Worm (Caenorhabditis elegans) whole organism, early embryonic: ENCODE data around the gene M117.1.

Experiments
- B0310.2 ChIP-seq: sonication (generic microtip); optimal IDR thresholded peaks from 2 replicates; lab custom pipeline; 2016; ENCODE audit warnings: mild to moderate bottlenecking, missing genetic modification characterization, missing compliant biosample characterization
- F13C5.2 ChIP-seq: sonication (generic microtip); optimal IDR thresholded peaks from 2 replicates; lab custom pipeline; 2017; ENCODE audit warnings: mild to moderate bottlenecking, missing genetic modification characterization, inconsistent platforms, missing compliant biosample characterization
- aly-1 ChIP-seq: sonication (generic microtip); optimal IDR thresholded peaks from 2 replicates; lab custom pipeline; 2016; ENCODE audit warnings: missing genetic modification characterization, missing compliant biosample characterization
- ama-1 ChIP-seq: fragments of 150-350 bp; optimal IDR thresholded peaks from 2 replicates; lab custom pipeline; 2014
- ceh-13 ChIP-seq: fragments of 200-800 bp; sonication (Bioruptor generic); optimal IDR thresholded peaks from 2 replicates; lab custom pipeline; 2018; ENCODE audit warnings: mild to moderate bottlenecking, missing genetic modification characterization, missing compliant biosample characterization
- ceh-36 ChIP-seq: sonication (generic microtip); optimal IDR thresholded peaks from 2 replicates; lab custom pipeline; 2016; ENCODE audit warnings: missing genetic modification characterization, inconsistent platforms, missing compliant biosample characterization
- ets-7 ChIP-seq: sonication (generic microtip); optimal IDR thresholded peaks from 2 replicates; lab custom pipeline; 2016; ENCODE audit warnings: missing genotype, missing genetic modification characterization, missing compliant biosample characterization
- flt-1 ChIP-seq: fragments of 200-800 bp; sonication (Bioruptor generic); IDR thresholded peaks from 2 replicates; pipeline ENCODE4 v1.3.6; 2022; ENCODE audit warnings: missing genetic modification characterization, missing compliant biosample characterization
- hmbx-1 ChIP-seq: sonication (generic microtip); optimal IDR thresholded peaks from 2 replicates; lab custom pipeline; 2016; ENCODE audit warnings: mild to moderate bottlenecking, missing genetic modification characterization, missing compliant biosample characterization
- hmg-4 ChIP-seq: fragments of 200-800 bp; sonication (Bioruptor generic); optimal IDR thresholded peaks from 2 replicates; lab custom pipeline; 2018; ENCODE audit warnings: mild to moderate bottlenecking, missing genetic modification characterization, missing compliant biosample characterization
- hnd-1 ChIP-seq: sonication (generic microtip); optimal IDR thresholded peaks from 2 replicates; lab custom pipeline; 2016; ENCODE audit warnings: missing genetic modification characterization, missing compliant biosample characterization
- pes-1 ChIP-seq: fragments of 200-800 bp; sonication (Bioruptor generic); IDR thresholded peaks from 2 replicates; pipeline ENCODE4 v1.3.6; 2022; ENCODE audit warnings: missing genetic modification reagents, missing genetic modification characterization, missing compliant biosample characterization
- scrt-1 ChIP-seq: fragments of 200-800 bp; sonication (Bioruptor generic); IDR thresholded peaks from 2 replicates; pipeline ENCODE4 v1.3.6; 2022; ENCODE audit warnings: missing genetic modification characterization, missing compliant biosample characterization
- sea-1 ChIP-seq: fragments of 200-800 bp; sonication (Bioruptor generic); conservative IDR thresholded peaks from 2 replicates; pipeline ENCODE4 v1.3.6; 2022; ENCODE audit warnings: missing genetic modification characterization, missing compliant biosample characterization
- tbx-11 ChIP-seq: fragments of 200-800 bp; sonication (Bioruptor generic); IDR thresholded peaks from 2 replicates; pipeline ENCODE4 v1.3.6; 2022; ENCODE audit warnings: missing genetic modification characterization, missing compliant biosample characterization
- tbx-37 ChIP-seq: fragments of 200-800 bp; sonication (Bioruptor generic); conservative IDR thresholded peaks from 2 replicates; pipeline ENCODE4 v1.3.6; 2022; ENCODE audit warnings: missing genetic modification reagents, missing genetic modification characterization, missing compliant biosample characterization
- tra-4 ChIP-seq: sonication (generic microtip); optimal IDR thresholded peaks from 2 replicates; lab custom pipeline; 2017; ENCODE audit warnings: missing genetic modification characterization, missing compliant biosample characterization

Gene M117.1

DNA sequence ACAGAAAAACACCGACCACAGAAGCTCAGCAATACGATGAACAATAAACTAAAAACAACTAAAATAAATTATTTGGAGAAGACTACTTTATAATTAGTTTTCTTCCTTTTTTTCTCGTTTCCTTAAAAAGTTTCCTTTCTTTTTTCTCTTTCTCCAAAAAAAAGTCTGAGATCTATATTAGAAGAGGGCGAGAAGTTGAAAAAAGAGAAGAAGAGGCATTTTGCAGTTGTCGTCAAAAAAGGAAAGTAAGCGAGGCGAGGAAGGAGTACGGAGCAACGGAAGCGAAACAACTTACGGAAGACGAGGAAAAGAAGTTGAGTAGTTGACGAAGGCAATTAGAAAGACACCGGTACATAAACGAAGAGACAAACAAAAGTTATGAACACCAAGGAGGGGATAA lies 18.1 kb upstream of the M117.1 start:
- no peak for TF ChIP-seq tbx-11 (GFP tag; lab: Robert Waterston, UW)
- no peak for TF ChIP-seq flt-1 (GFP tag; lab: Robert Waterston, UW)
- TF ChIP-seq tra-4 (tag; lab: Kevin White, UChicago), result no peak
- no peak for TF ChIP-seq aly-1 (tag; lab: Kevin White, UChicago)
- TF ChIP-seq scrt-1 (GFP tag; lab: Robert Waterston, UW), result no peak
- no peak for TF ChIP-seq ama-1 (lab: Kevin White, UChicago)

DNA sequence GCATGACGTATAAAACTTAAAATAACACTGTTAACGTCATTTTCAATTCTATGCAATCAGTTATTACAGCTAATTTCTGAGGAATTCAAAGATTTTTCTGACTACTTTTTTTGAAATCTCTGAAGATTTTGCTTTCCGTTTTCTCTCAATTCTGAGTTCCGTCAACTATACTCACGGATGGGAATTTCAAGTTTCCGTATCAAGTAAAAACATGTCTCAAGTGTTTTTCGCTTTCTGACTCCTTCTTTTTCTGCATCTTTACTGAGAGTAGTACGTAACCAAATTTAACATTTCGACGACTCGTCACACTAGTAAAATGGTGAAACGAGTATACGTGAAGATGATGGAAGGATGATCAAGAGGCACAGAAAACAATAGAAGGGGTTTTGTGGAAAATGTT lies 17.2 kb upstream of the M117.1 start:
- no peak for TF ChIP-seq tra-4 (tag; lab: Kevin White, UChicago)
- no peak for TF ChIP-seq ama-1 (lab: Kevin White, UChicago)
- no peak for TF ChIP-seq F13C5.2 (tag; lab: Kevin White, UChicago)
- TF ChIP-seq tbx-11 (GFP tag; lab: Robert Waterston, UW), result no peak
- TF ChIP-seq tbx-37 (GFP tag; lab: Robert Waterston, UW), result no peak
- TF ChIP-seq aly-1 (tag; lab: Kevin White, UChicago), result no peak
- TF ChIP-seq ceh-13 (GFP tag; lab: Kevin White, UChicago), result no peak
- no peak for TF ChIP-seq hmg-4 (GFP tag; lab: Kevin White, UChicago)
- TF ChIP-seq ets-7, result no peak
- TF ChIP-seq hnd-1, result no peak
- TF ChIP-seq hmbx-1 (tag; lab: Kevin White, UChicago), result no peak
- TF ChIP-seq B0310.2, result no peak
- TF ChIP-seq scrt-1 (GFP tag; lab: Robert Waterston, UW), result no peak
- no peak for TF ChIP-seq flt-1 (GFP tag; lab: Robert Waterston, UW)
- TF ChIP-seq ceh-36, result no peak
- TF ChIP-seq sea-1 (GFP tag; lab: Robert Waterston, UW), result no peak
- no peak for TF ChIP-seq pes-1 (GFP tag; lab: Robert Waterston, UW)

DNA sequence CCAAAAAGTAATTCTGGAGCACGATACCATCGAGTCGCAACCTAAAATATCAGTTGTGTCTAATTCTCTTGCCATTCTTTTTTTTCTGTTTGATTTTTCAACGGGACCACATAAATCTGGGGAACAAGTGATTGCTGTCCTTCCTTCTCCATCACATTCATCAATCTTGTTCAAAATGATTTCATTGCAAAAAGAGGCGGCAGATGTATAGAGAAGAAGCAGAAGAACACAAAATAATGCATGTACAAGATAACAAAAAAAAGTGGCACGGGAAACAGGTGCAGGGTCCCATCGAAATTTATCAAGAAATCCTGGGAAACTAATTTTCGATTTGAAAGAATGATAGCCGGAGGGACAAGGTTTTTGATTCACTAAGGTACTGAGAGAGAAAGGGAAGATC lies 14.8 kb upstream of the M117.1 start:
- TF ChIP-seq flt-1 (GFP tag; lab: Robert Waterston, UW) (no peak), ama-1 (lab: Kevin White, UChicago) (no peak), hmg-4 (GFP tag; lab: Kevin White, UChicago) (no peak), B0310.2 (no peak), ceh-36 (no peak), ets-7 (no peak), scrt-1 (GFP tag; lab: Robert Waterston, UW) (no peak), ceh-13 (GFP tag; lab: Kevin White, UChicago) (no peak), hnd-1 (no peak), F13C5.2 (tag; lab: Kevin White, UChicago) (no peak), hmbx-1 (tag; lab: Kevin White, UChicago) (no peak), pes-1 (GFP tag; lab: Robert Waterston, UW) (no peak), tra-4 (tag; lab: Kevin White, UChicago) (no peak), tbx-37 (GFP tag; lab: Robert Waterston, UW) (no peak), sea-1 (GFP tag; lab: Robert Waterston, UW) (no peak)

DNA sequence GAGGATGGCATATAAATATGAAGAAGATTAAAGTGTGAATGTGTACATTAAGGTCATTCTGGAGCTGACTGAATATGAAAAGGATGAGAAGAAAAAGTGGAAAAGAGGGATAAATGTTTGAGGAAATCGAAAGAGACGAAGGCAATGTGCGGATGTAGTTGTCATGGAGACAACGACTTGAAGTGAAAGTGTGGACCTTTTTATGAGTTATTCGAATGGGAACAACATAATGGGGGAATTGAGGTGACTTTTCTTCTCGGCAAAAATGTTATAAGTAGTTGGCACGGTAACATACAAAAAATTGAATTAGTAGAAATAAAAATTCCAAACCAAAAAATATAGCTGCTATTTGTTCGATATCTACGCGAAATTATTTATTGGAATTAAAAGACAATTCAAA lies 13.0 kb upstream of the M117.1 start, which contains the start of gene dyf-18:
TSS of gene dyf-18 (minus strand) at position 101 of the 400 bp plus-strand sequence.
- TF ChIP-seq F13C5.2 (tag; lab: Kevin White, UChicago) (no peak), flt-1 (GFP tag; lab: Robert Waterston, UW) (no peak), ets-7 (no peak), hmg-4 (GFP tag; lab: Kevin White, UChicago) (no peak), tbx-11 (GFP tag; lab: Robert Waterston, UW) (no peak)

DNA sequence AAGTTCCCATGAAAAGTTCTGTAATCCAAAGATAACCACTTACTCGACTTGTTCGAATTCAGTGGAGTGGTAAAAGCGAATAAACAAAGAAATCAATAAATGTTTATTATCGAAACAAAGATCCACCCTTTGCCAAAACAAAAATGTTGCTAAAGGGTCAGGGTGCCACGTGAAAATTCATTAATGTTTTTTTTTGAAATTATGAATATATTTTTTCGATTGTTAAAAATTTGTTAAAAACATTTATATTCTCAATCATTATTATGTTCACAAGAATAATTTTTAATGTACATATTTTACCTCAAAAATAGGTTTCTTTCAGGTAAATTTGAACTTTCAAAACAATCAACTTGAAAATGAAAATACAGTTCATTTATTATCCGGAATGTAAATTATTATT lies 11.0 kb upstream of the M117.1 start, which contains the start of gene H01G02.4:
TSS of gene H01G02.4 (minus strand) at position 101 of the 400 bp plus-strand sequence.
- no peak for TF ChIP-seq scrt-1 (GFP tag; lab: Robert Waterston, UW)
- no peak for TF ChIP-seq ama-1 (lab: Kevin White, UChicago)
- no peak for TF ChIP-seq flt-1 (GFP tag; lab: Robert Waterston, UW)
- TF ChIP-seq tra-4 (tag; lab: Kevin White, UChicago), result no peak
- no peak for TF ChIP-seq tbx-11 (GFP tag; lab: Robert Waterston, UW)
- no peak for TF ChIP-seq tbx-37 (GFP tag; lab: Robert Waterston, UW)
- TF ChIP-seq aly-1 (tag; lab: Kevin White, UChicago), result no peak
- no peak for TF ChIP-seq ceh-13 (GFP tag; lab: Kevin White, UChicago)
- no peak for TF ChIP-seq hnd-1
- no peak for TF ChIP-seq sea-1 (GFP tag; lab: Robert Waterston, UW)
- TF ChIP-seq pes-1 (GFP tag; lab: Robert Waterston, UW), result no peak
- TF ChIP-seq ceh-36, result no peak
- TF ChIP-seq B0310.2, result no peak
- TF ChIP-seq ets-7, result no peak
- TF ChIP-seq F13C5.2 (tag; lab: Kevin White, UChicago), result no peak

DNA sequence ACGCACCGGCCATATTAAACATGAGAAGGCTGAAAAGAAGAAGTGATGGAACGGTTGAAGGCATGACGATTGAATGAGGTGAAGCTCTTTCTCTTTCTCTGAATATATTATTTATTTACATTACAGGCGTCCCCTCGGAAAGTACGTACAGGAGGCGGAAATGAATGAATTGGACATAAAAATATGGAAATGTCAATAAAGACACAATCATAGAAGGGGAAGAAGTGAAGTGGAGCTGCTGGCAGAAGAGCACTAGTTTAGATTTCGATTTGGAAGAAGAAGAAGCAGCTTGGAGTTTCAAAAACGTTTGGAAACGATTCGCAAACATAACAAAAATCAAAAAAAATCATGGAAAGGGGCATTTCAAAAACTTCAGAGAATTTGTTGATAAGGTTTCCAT lies 10.0 kb upstream of the M117.1 start, which contains the start of gene H01G02.1:
TSS of gene H01G02.1 (minus strand) at position 101 of the 400 bp plus-strand sequence.
- no peak for TF ChIP-seq tbx-11 (GFP tag; lab: Robert Waterston, UW)
- TF ChIP-seq pes-1 (GFP tag; lab: Robert Waterston, UW), result no peak
- no peak for TF ChIP-seq hnd-1
- TF ChIP-seq ets-7, result no peak
- no peak for TF ChIP-seq tbx-37 (GFP tag; lab: Robert Waterston, UW)
- no peak for TF ChIP-seq ceh-13 (GFP tag; lab: Kevin White, UChicago)
- no peak for TF ChIP-seq tra-4 (tag; lab: Kevin White, UChicago)
- TF ChIP-seq ceh-36, result no peak
- TF ChIP-seq hmg-4 (GFP tag; lab: Kevin White, UChicago), result no peak
- TF ChIP-seq aly-1 (tag; lab: Kevin White, UChicago), result no peak
- no peak for TF ChIP-seq flt-1 (GFP tag; lab: Robert Waterston, UW)
- no peak for TF ChIP-seq scrt-1 (GFP tag; lab: Robert Waterston, UW)
- TF ChIP-seq hmbx-1 (tag; lab: Kevin White, UChicago), result no peak
- no peak for TF ChIP-seq B0310.2
- no peak for TF ChIP-seq ama-1 (lab: Kevin White, UChicago)

DNA sequence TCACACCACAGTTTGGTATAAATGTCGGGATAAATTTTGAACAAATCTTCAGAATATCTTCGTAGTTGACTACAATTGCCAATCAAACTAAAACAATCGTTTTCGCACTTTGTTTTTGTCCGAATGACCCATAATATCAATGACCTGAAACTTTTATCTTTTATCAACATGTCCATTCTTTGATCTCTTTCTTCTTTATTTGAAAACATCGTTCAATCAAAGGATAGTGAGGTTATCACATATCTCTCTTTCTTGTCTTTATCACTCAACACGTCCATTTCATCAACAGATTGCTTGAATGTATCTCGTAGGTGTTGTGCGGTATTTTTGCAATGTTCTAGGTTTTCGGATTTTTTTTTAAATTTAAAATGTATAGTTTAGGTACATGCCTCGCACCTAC lies 5.0 kb upstream of the M117.1 start:
- TF ChIP-seq hmg-4 (GFP tag; lab: Kevin White, UChicago) (no peak), flt-1 (GFP tag; lab: Robert Waterston, UW) (no peak), F13C5.2 (tag; lab: Kevin White, UChicago) (no peak), scrt-1 (GFP tag; lab: Robert Waterston, UW) (no peak)
